Worm (Caenorhabditis elegans): ENCODE data around the gene C13G5.2.

DNA sequence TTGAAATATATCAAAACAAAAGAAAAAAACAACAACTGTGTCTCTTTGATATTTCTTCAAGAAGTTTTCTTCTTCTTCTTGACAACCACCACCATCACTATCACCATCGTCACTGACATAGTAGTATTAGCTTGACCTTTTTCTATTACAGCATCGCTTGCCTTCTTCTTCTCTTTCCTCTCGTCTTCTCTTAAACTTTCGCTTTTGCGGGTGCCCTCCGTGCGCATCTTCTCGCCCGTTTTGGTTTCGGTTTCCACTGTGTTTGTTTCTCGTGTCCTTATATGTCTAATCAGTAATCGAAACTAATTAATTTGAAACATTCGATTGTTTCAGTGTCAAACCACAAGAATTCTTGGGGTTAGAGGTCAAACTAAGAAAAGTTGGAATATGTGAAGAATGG lies 38.9 kb downstream of the C13G5.2 start:
- TF ChIP-seq ref-1 (GFP tag; conservative IDR thresholded peaks at IDR 0.05) = no peak
- TF ChIP-seq flt-1 (GFP tag; IDR thresholded peaks at IDR 0.05) = no peak
- no peak for TF ChIP-seq med-1 (GFP tag; optimal IDR thresholded peaks at IDR 0.05; ENCODE audit: insufficient read depth)
- TF ChIP-seq ztf-29 (GFP tag; IDR thresholded peaks at IDR 0.05) = no peak
- TF ChIP-seq ztf-23 (GFP tag; IDR thresholded peaks at IDR 0.05) = no peak
